Fruit fly (Drosophila melanogaster): ENCODE results near the gene CG2926.
A peak's percentile ranks its signal among the peaks of the same experiment; 100 is the strongest.

CG2926 gene

dm6 chr3R:5568590-5568989 lies 19.6 kb downstream of the CG2926 start, which contains the start of the genes CG2931 and Rheb (continued):
- TF ChIP-seq abd-A (tag; optimal IDR thresholded peaks at IDR 0.05) (no peak), CG3407 (GFP tag; optimal IDR thresholded peaks at IDR 0.05) (peak; percentile 22), Hr78 (GFP tag; optimal IDR thresholded peaks at IDR 0.05) (no peak), CG15269 (tag; optimal IDR thresholded peaks at IDR 0.05) (peak; percentile 68), CG12769 (tag; optimal IDR thresholded peaks at IDR 0.05) (no peak), CG9215 (GFP tag; IDR thresholded peaks at IDR 0.05) (peak; percentile 52), CG3847 (GFP tag; IDR thresholded peaks at IDR 0.05) (peak; percentile 78), CG13624 (GFP tag; optimal IDR thresholded peaks at IDR 0.05) (peak; percentile 30), Trl (optimal IDR thresholded peaks at IDR 0.05) (no peak), Trl (GFP tag; optimal IDR thresholded peaks at IDR 0.05) (no peak)

dm6 chr3R:5565623-5566022 lies 22.6 kb downstream of the CG2926 start:
- TF ChIP-seq dati (GFP tag; IDR thresholded peaks at IDR 0.05) (peak; percentile 82), CG12659 (GFP tag; optimal IDR thresholded peaks at IDR 0.05) (peak; percentile 84), pum (GFP tag; optimal IDR thresholded peaks at IDR 0.05) (peak; percentile 75), jing (GFP tag; optimal IDR thresholded peaks at IDR 0.05) (no peak), CG1832 (GFP tag; optimal IDR thresholded peaks at IDR 0.05) (no peak), pb (GFP tag; optimal IDR thresholded peaks at IDR 0.05) (peak; percentile 41), E2f1 (GFP tag; IDR thresholded peaks at IDR 0.05) (peak; percentile 86), CG8478 (optimal IDR thresholded peaks at IDR 0.05) (no peak), Usf (GFP tag; optimal IDR thresholded peaks at IDR 0.05) (peak; percentile 11), pan (optimal IDR thresholded peaks at IDR 0.05) (no peak), pan (GFP tag; optimal IDR thresholded peaks at IDR 0.05 in 1 of 2, IDR thresholded peaks at IDR 0.05 in 1 of 2) (peak in 1 of 2 experiments; percentile 94), shn (GFP tag; optimal IDR thresholded peaks at IDR 0.05) (peak; percentile 71), Hr51 (GFP tag; optimal IDR thresholded peaks at IDR 0.05) (peak in 1 of 2 experiments; percentile 73), B-H1 (GFP tag; IDR thresholded peaks at IDR 0.05) (peak; percentile 84), disco-r (GFP tag; optimal IDR thresholded peaks at IDR 0.05) (peak; percentile 26), Meics (GFP tag; optimal IDR thresholded peaks at IDR 0.05) (peak; percentile 79), bsh (GFP tag; optimal IDR thresholded peaks at IDR 0.05) (peak in 1 of 2 experiments; percentile 83), inv (GFP tag; IDR thresholded peaks at IDR 0.05; ENCODE audit: partially characterized antibody) (no peak), CG2875 (GFP tag; optimal IDR thresholded peaks at IDR 0.05) (peak; percentile 40), D (optimal IDR thresholded peaks at IDR 0.05) (no peak), D (GFP tag; optimal IDR thresholded peaks at IDR 0.05) (peak; percentile 72), CG12744 (GFP tag; optimal IDR thresholded peaks at IDR 0.05) (peak; percentile 27), Mes4 (GFP tag; optimal IDR thresholded peaks at IDR 0.05) (peak; percentile 49), Lpt (GFP tag; optimal IDR thresholded peaks at IDR 0.05) (no peak), H15 (GFP tag; IDR thresholded peaks at IDR 0.05) (peak; percentile 74), ken (GFP tag; IDR thresholded peaks at IDR 0.05) (peak; percentile 92), gt (GFP tag; IDR thresholded peaks at IDR 0.05) (peak; percentile 56; the same call in 1 of the 2 replicates), Ptx1 (GFP tag; IDR thresholded peaks at IDR 0.05) (peak; percentile 86), CG2120 (GFP tag; optimal IDR thresholded peaks at IDR 0.05) (peak; percentile 88), CG15479 (GFP tag; optimal IDR thresholded peaks at IDR 0.05) (no peak), ap (GFP tag; IDR thresholded peaks at IDR 0.05) (peak; percentile 64), run (tag; optimal IDR thresholded peaks at IDR 0.05) (peak; percentile 41), CG6175 (GFP tag; IDR thresholded peaks at IDR 0.05) (peak; percentile 73; the same call in 2 of the 3 replicates), Deaf1 (tag; optimal IDR thresholded peaks at IDR 0.05) (peak; percentile 25), Jarid2 (GFP tag; optimal IDR thresholded peaks at IDR 0.05) (no peak), Dll (GFP tag; IDR thresholded peaks at IDR 0.05; ENCODE audit: partially characterized antibody) (no peak), CG18764 (GFP tag; optimal IDR thresholded peaks at IDR 0.05) (peak; percentile 54), CG14860 (GFP tag; IDR thresholded peaks at IDR 0.05; ENCODE audit: partially characterized antibody) (no peak), Bteb2 (GFP tag; optimal IDR thresholded peaks at IDR 0.05) (peak; percentile 31), CG12391 (tag; optimal IDR thresholded peaks at IDR 0.05) (peak; percentile 82), nerfin-2 (GFP tag; IDR thresholded peaks at IDR 0.05; ENCODE audit: partially characterized antibody) (no peak)
